Fruit fly (Drosophila melanogaster): ENCODE data around the gene Rpt4.

- TF ChIP-seq salr (GFP tag; optimal IDR thresholded peaks at IDR 0.05) (peak; percentile 75 to 96), CG11294 (GFP tag; IDR thresholded peaks at IDR 0.05) (peak; percentile 69), Ets96B (tag; optimal IDR thresholded peaks at IDR 0.05) (peak; percentile 92), Eip78C (GFP tag) (peak; percentile 99), Ets21C (GFP tag; optimal IDR thresholded peaks at IDR 0.05) (peak; percentile 86)
These were observed 39.4 kb upstream of the Rpt4 start, which contains the start of gene CG42240 for dm6 chrX:6330369-6330949.

Measured in whole organism, prepupa.